Worm (Caenorhabditis elegans): ENCODE results near the gene ZK1058.3.

Gene ZK1058.3

DNA sequence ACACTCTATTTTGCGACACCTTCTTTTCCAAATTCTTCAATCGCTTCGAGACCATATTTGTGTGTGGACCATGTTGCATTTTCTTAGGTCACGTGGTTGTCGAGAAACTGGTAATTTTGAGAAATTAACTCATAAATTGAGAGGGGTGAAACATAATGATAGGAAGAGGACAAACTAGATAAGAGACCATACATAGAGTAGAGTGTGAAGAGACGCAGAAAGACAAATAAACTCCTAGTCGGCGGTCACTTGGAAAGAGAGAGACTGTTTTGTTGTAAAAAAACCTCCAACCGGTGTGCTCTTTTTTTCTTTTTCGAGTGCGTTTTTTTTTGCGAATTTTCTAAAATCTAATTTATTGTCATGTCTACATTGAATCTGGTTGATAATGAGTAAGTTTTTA, 41.3 kb downstream of the ZK1058.3 start, which contains the start of gene R10E9.3:
Gene R10E9.3 (plus strand): TSS at position 235 of the 400 bp plus-strand sequence.
- TF ChIP-seq hlh-1 (tag; optimal IDR thresholded peaks at IDR 0.05) = no peak
- TF ChIP-seq ces-1 (GFP tag; optimal IDR thresholded peaks at IDR 0.05) = no peak
- no peak for TF ChIP-seq ztf-11 (tag; optimal IDR thresholded peaks at IDR 0.05)
- TF ChIP-seq mab-5 (tag; optimal IDR thresholded peaks at IDR 0.05) = no peak
- TF ChIP-seq pha-4 (tag; optimal IDR thresholded peaks at IDR 0.05) = no peak
- no peak for TF ChIP-seq unc-39 (tag; optimal IDR thresholded peaks at IDR 0.05)
- no peak for TF ChIP-seq nhr-12 (tag; optimal IDR thresholded peaks at IDR 0.05)

DNA sequence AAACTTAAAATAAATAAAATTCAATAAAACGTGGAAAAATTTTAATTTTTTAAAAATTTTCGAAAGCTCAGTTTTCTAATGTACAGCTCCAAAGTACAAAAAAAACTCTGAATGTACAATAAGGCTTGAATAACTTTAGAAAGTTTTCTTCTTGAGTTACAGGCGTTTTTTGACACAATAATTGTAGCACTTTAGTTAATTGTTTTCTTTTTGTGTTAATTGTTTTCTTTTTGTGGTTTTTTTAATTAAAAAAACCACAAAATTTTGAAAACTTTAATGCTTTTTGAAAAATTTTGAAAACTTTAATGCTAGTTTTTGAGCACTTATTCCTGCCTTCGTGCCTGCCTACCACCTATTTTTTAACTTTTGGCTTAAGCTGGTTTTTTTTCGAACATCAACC, 45.6 kb downstream of the ZK1058.3 start, which contains the start of gene R10E9.2:
Gene R10E9.2 (minus strand): TSS at position 101 of the 400 bp plus-strand sequence.
- TF ChIP-seq nhr-237 (tag; optimal IDR thresholded peaks at IDR 0.05) = no peak
- no peak for TF ChIP-seq blmp-1 (tag; optimal IDR thresholded peaks at IDR 0.05)
- TF ChIP-seq unc-120 (tag; optimal IDR thresholded peaks at IDR 0.05; ENCODE audit: poor library complexity, severe bottlenecking) = no peak
- no peak for TF ChIP-seq flh-1 (GFP tag; optimal IDR thresholded peaks at IDR 0.05)
- no peak for TF ChIP-seq M03D4.4 (tag; optimal IDR thresholded peaks at IDR 0.05)
- TF ChIP-seq ham-2 (GFP tag; optimal IDR thresholded peaks at IDR 0.05) = no peak

DNA sequence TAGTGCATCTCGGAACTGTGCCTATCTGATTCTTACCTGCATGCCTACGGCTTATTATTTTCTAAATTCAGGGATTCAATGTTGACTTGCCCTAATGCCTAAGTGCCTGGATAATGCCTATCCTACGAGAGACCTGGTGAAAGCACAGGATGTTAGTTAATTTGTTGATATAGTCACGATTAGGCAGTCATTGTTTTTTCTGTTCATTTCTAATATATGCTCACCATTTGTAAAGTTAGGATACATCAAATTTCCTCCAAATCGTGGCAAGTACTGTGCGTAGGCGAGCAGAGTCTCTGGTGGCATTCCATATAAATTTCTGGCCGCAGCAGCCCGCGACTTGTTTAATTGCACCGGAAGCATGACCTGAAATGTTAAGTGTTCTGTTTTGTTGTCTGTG, 47.5 kb downstream of the ZK1058.3 start:
- no peak for TF ChIP-seq lin-13 (tag; optimal IDR thresholded peaks at IDR 0.05)
- no peak for TF ChIP-seq mls-2 (tag; optimal IDR thresholded peaks at IDR 0.05)

DNA sequence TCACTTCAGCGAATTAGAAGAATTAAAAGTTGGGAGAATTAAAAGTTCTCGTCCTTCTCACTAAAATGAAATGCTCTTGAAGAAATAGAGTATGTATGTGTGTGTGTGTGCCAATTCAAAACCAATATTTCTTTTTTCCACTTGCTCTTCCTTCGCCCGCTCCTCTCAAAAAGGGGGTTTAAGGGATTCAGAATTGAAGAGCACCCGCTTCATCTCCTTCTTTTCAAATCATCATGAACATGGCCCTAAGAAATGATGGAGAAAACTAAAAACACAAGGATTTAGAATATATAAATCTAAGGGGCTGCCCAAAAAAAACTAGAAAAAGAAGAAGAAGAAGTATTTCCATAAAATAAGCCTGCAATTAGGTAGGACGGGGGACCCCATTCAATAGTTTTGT, 50.5 kb downstream of the ZK1058.3 start:
- TF ChIP-seq nhr-2 (tag; optimal IDR thresholded peaks at IDR 0.05) (no peak), mls-2 (tag; optimal IDR thresholded peaks at IDR 0.05) (no peak), cnd-1 (tag; optimal IDR thresholded peaks at IDR 0.05) (no peak), nhr-237 (tag; optimal IDR thresholded peaks at IDR 0.05) (no peak)
